Comparison of ENCODE assay signal across 3 fruit fly cellular contexts in the genomic region with DNA sequence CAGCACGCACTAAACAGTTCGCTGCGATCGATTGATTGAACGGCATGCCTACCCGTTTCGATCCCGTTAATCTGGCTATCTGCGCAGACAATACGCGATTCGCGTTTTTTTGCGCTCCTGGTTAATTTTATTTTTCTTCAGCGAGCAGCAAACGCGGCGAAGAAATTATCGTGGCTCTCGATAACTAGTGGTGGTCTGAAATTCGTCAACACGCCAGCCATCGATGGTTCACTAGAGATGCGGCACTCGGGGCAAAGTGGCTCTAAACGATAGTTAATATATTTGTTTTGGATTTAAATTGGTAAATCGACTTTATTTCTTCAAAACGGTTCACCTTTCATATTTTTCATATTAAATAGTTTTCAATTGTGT.
A peak's percentile ranks its signal among the peaks of the same experiment; 100 is the strongest.
TF ChIP-seq lines count a peak whose summit lies in the region.

A gene (minus strand): TSS at position 191 of the 372 bp plus-strand sequence.

TF ChIP-seq in whole organism, adult, 20 proteins besides CTCF, POLR2A, EP300 and RAD21 (continued from another document):
- TF ChIP-seq tj (GFP tag; optimal IDR thresholded peaks at IDR 0.05; lab: Kevin White, UChicago) (no peak), pad (GFP tag; optimal IDR thresholded peaks at IDR 0.05; lab: Kevin White, UChicago) (no peak)

TF ChIP-seq in whole organism, embryonic, 481 proteins besides CTCF, POLR2A, EP300 and RAD21 (continued from another document and continues in another):
- TF ChIP-seq fru (optimal IDR thresholded peaks at IDR 0.05; lab: Kevin White, UChicago) (no peak), Aef1 (GFP tag; IDR thresholded peaks at IDR 0.05; lab: Robert Waterston, UW) (peak; percentile 69), CG34422 (GFP tag; IDR thresholded peaks at IDR 0.05; lab: Robert Waterston, UW) (peak; percentile 77), tup (GFP tag; optimal IDR thresholded peaks at IDR 0.05; lab: Kevin White, UChicago) (no peak), row (GFP tag; IDR thresholded peaks at IDR 0.05; lab: Robert Waterston, UW) (peak; percentile 88), CG4404 (GFP tag; IDR thresholded peaks at IDR 0.05; lab: Robert Waterston, UW) (peak; percentile 59), br (optimal IDR thresholded peaks at IDR 0.05; lab: Kevin White, UChicago) (no peak), Neu2 (GFP tag; optimal IDR thresholded peaks at IDR 0.05; lab: Kevin White, UChicago; ENCODE audit: borderline replicate concordance) (no peak), zfh2 (GFP tag; optimal IDR thresholded peaks at IDR 0.05; lab: Kevin White, UChicago) (peak; percentile 58), unpg (GFP tag; optimal IDR thresholded peaks at IDR 0.05; lab: Kevin White, UChicago) (no peak), CG8359 (GFP tag; optimal IDR thresholded peaks at IDR 0.05; lab: Kevin White, UChicago; ENCODE audit: borderline replicate concordance) (no peak), CG16815 (GFP tag; optimal IDR thresholded peaks at IDR 0.05; lab: Kevin White, UChicago) (peak; percentile 43), CG7963 (GFP tag; IDR thresholded peaks at IDR 0.05; lab: Robert Waterston, UW; ENCODE audit: partially characterized antibody) (peak; percentile 82), CG12744 (GFP tag; optimal IDR thresholded peaks at IDR 0.05; lab: Kevin White, UChicago) (no peak), CG13287 (GFP tag; IDR thresholded peaks at IDR 0.05; lab: Robert Waterston, UW; ENCODE audit: partially characterized antibody) (peak; percentile 73), CG18011 (GFP tag; optimal IDR thresholded peaks at IDR 0.05; lab: Kevin White, UChicago) (no peak), CG2116 (GFP tag; optimal IDR thresholded peaks at IDR 0.05; lab: Kevin White, UChicago) (no peak), CG17612 (GFP tag; IDR thresholded peaks at IDR 0.05; lab: Robert Waterston, UW) (no peak), Eip74EF (GFP tag; optimal IDR thresholded peaks at IDR 0.05; lab: Kevin White, UChicago) (no peak), vvl (GFP tag; IDR thresholded peaks at IDR 0.05; lab: Robert Waterston, UW) (peak; percentile 82), Sry-δ (GFP tag; optimal IDR thresholded peaks at IDR 0.05; lab: Kevin White, UChicago) (peak; percentile 84), pum (GFP tag; optimal IDR thresholded peaks at IDR 0.05; lab: Kevin White, UChicago) (peak; percentile 4), her (GFP tag; optimal IDR thresholded peaks at IDR 0.05; lab: Kevin White, UChicago) (no peak), caup (GFP tag; optimal IDR thresholded peaks at IDR 0.05; lab: Kevin White, UChicago; ENCODE audit: severe bottlenecking) (no peak), danr (GFP tag; IDR thresholded peaks at IDR 0.05; lab: Robert Waterston, UW) (no peak), CkIIα-i1 (GFP tag; IDR thresholded peaks at IDR 0.05; lab: Robert Waterston, UW) (no peak), Dp (GFP tag; optimal IDR thresholded peaks at IDR 0.05; lab: Kevin White, UChicago) (no peak), Med (GFP tag; lab: Kevin White, UChicago) (peak; percentile 87), stwl (tag; optimal IDR thresholded peaks at IDR 0.05; lab: Kevin White, UChicago) (no peak), Dll (GFP tag; IDR thresholded peaks at IDR 0.05; lab: Robert Waterston, UW; ENCODE audit: partially characterized antibody) (peak; percentile 74), ewg (GFP tag; optimal IDR thresholded peaks at IDR 0.05; lab: Kevin White, UChicago) (no peak), CG14965 (GFP tag; optimal IDR thresholded peaks at IDR 0.05; lab: Kevin White, UChicago; ENCODE audit: borderline replicate concordance) (no peak), tio (GFP tag; optimal IDR thresholded peaks at IDR 0.05; lab: Kevin White, UChicago) (no peak), CG17385 (GFP tag; optimal IDR thresholded peaks at IDR 0.05; lab: Kevin White, UChicago) (no peak), tgo (GFP tag; IDR thresholded peaks at IDR 0.05; lab: Robert Waterston, UW) (peak; percentile 56), CG6689 (GFP tag; IDR thresholded peaks at IDR 0.05; lab: Robert Waterston, UW) (no peak; the same call in 1 of the 2 replicates), Rfx (GFP tag; IDR thresholded peaks at IDR 0.05; lab: Robert Waterston, UW) (peak; percentile 88), CG5180 (GFP tag; optimal IDR thresholded peaks at IDR 0.05; lab: Kevin White, UChicago) (no peak), so (GFP tag; IDR thresholded peaks at IDR 0.05; lab: Robert Waterston, UW) (no peak), CG13624 (GFP tag; optimal IDR thresholded peaks at IDR 0.05; lab: Kevin White, UChicago) (peak; percentile 41), CG1529 (GFP tag; optimal IDR thresholded peaks at IDR 0.05; lab: Kevin White, UChicago) (no peak), Sox102F (GFP tag; optimal IDR thresholded peaks at IDR 0.05; lab: Kevin White, UChicago) (no peak), CG10274 (GFP tag; optimal IDR thresholded peaks at IDR 0.05; lab: Kevin White, UChicago) (no peak), CG32532 (GFP tag; IDR thresholded peaks at IDR 0.05; lab: Robert Waterston, UW) (peak; percentile 73), HLH54F (GFP tag; optimal IDR thresholded peaks at IDR 0.05; lab: Kevin White, UChicago) (peak; percentile 37), CG11398 (GFP tag; optimal IDR thresholded peaks at IDR 0.05; lab: Kevin White, UChicago) (no peak), Hr78 (GFP tag; optimal IDR thresholded peaks at IDR 0.05; lab: Kevin White, UChicago) (no peak), bsh (GFP tag; optimal IDR thresholded peaks at IDR 0.05; lab: Kevin White, UChicago) (peak in 1 of 2 experiments; percentile 7), sima (GFP tag; optimal IDR thresholded peaks at IDR 0.05; lab: Kevin White, UChicago) (no peak), Fer2 (tag; optimal IDR thresholded peaks at IDR 0.05; lab: Kevin White, UChicago) (peak; percentile 38), Gsc (GFP tag; IDR thresholded peaks at IDR 0.05; lab: Robert Waterston, UW) (no peak), gt (GFP tag; IDR thresholded peaks at IDR 0.05; lab: Robert Waterston, UW) (no peak), CG2202 (tag; optimal IDR thresholded peaks at IDR 0.05; lab: Kevin White, UChicago) (no peak), Oaz (GFP tag; IDR thresholded peaks at IDR 0.05; lab: Robert Waterston, UW) (0 out of 2 replicates have a peak, but pooled peaks have one; percentile 8), MBD-R2 (GFP tag; IDR thresholded peaks at IDR 0.05; lab: Robert Waterston, UW) (peak; percentile 34; the same call in 1 of the 2 replicates), ase (GFP tag; IDR thresholded peaks at IDR 0.05; lab: Robert Waterston, UW) (peak; percentile 43; the same call in 1 of the 3 replicates), CG3838 (GFP tag; optimal IDR thresholded peaks at IDR 0.05; lab: Kevin White, UChicago) (no peak), tx (GFP tag; optimal IDR thresholded peaks at IDR 0.05; lab: Kevin White, UChicago) (no peak), jigr1 (GFP tag; IDR thresholded peaks at IDR 0.05; lab: Robert Waterston, UW) (0 out of 3 replicates have a peak, but pooled peaks have one; percentile 40), CG3995 (GFP tag; optimal IDR thresholded peaks at IDR 0.05; lab: Kevin White, UChicago) (no peak), emc (GFP tag; optimal IDR thresholded peaks at IDR 0.05; lab: Kevin White, UChicago) (no peak), Bdp1 (GFP tag; optimal IDR thresholded peaks at IDR 0.05; lab: Kevin White, UChicago) (no peak), Rx (GFP tag; IDR thresholded peaks at IDR 0.05; lab: Robert Waterston, UW) (peak; percentile 54)

TF ChIP-seq in whole organism, prepupa, 60 proteins besides CTCF, POLR2A, EP300 and RAD21 (continued from another document):
- TF ChIP-seq Sox15 (GFP tag; optimal IDR thresholded peaks at IDR 0.05; lab: Kevin White, UChicago) (no peak), salr (GFP tag; optimal IDR thresholded peaks at IDR 0.05; lab: Kevin White, UChicago) (no peak), Eip78C (GFP tag; lab: Kevin White, UChicago) (no peak), Eip93F (GFP tag; optimal IDR thresholded peaks at IDR 0.05; lab: Kevin White, UChicago) (no peak), CG6163 (GFP tag; IDR thresholded peaks at IDR 0.05; lab: Robert Waterston, UW) (no peak), topi (GFP tag; optimal IDR thresholded peaks at IDR 0.05; lab: Kevin White, UChicago) (peak; percentile 20), CG10669 (GFP tag; optimal IDR thresholded peaks at IDR 0.05; lab: Kevin White, UChicago) (no peak), CG6808 (GFP tag; optimal IDR thresholded peaks at IDR 0.05; lab: Kevin White, UChicago) (no peak), CG4318 (GFP tag; optimal IDR thresholded peaks at IDR 0.05; lab: Kevin White, UChicago) (no peak), CG15336 (GFP tag; IDR thresholded peaks at IDR 0.05; lab: Robert Waterston, UW) (peak; percentile 23; the same call in 1 of the 2 replicates), CG8632 (GFP tag; optimal IDR thresholded peaks at IDR 0.05; lab: Kevin White, UChicago) (no peak), fd85E (GFP tag; optimal IDR thresholded peaks at IDR 0.05; lab: Kevin White, UChicago) (no peak), lz (GFP tag; optimal IDR thresholded peaks at IDR 0.05; lab: Kevin White, UChicago) (peak; percentile 48), fd59A (GFP tag; optimal IDR thresholded peaks at IDR 0.05; lab: Kevin White, UChicago) (no peak), dsx (GFP tag; optimal IDR thresholded peaks at IDR 0.05; lab: Kevin White, UChicago; ENCODE audit: poor library complexity, severe bottlenecking) (peak; percentile 9), dac (GFP tag; optimal IDR thresholded peaks at IDR 0.05; lab: Kevin White, UChicago) (no peak), Ets21C (GFP tag; optimal IDR thresholded peaks at IDR 0.05; lab: Kevin White, UChicago) (no peak), CG6854 (GFP tag; optimal IDR thresholded peaks at IDR 0.05; lab: Kevin White, UChicago) (peak; percentile 32), Sox14 (GFP tag; optimal IDR thresholded peaks at IDR 0.05; lab: Kevin White, UChicago) (no peak), CG8319 (GFP tag; optimal IDR thresholded peaks at IDR 0.05; lab: Kevin White, UChicago) (no peak), Hr39 (GFP tag; optimal IDR thresholded peaks at IDR 0.05; lab: Kevin White, UChicago) (no peak), CG1621 (tag; optimal IDR thresholded peaks at IDR 0.05; lab: Kevin White, UChicago) (no peak), Hr38 (GFP tag; optimal IDR thresholded peaks at IDR 0.05; lab: Kevin White, UChicago) (no peak), CG11902 (GFP tag; optimal IDR thresholded peaks at IDR 0.05; lab: Kevin White, UChicago) (no peak), Blimp-1 (GFP tag; optimal IDR thresholded peaks at IDR 0.05; lab: Kevin White, UChicago) (no peak), vri (GFP tag; optimal IDR thresholded peaks at IDR 0.05; lab: Kevin White, UChicago) (no peak), CG8119 (GFP tag; IDR thresholded peaks at IDR 0.05; lab: Robert Waterston, UW) (no peak), eg (GFP tag; IDR thresholded peaks at IDR 0.05; lab: Robert Waterston, UW) (no peak; the same call in 2 of the 3 replicates), CG31627 (GFP tag; optimal IDR thresholded peaks at IDR 0.05; lab: Kevin White, UChicago) (peak; percentile 38), ss (GFP tag; optimal IDR thresholded peaks at IDR 0.05; lab: Kevin White, UChicago) (peak in 1 of 2 experiments; percentile 3), acj6 (GFP tag; optimal IDR thresholded peaks at IDR 0.05; lab: Kevin White, UChicago) (peak; percentile 7), Met (GFP tag; optimal IDR thresholded peaks at IDR 0.05; lab: Kevin White, UChicago) (peak; percentile 18), Gug (GFP tag; IDR thresholded peaks at IDR 0.05; lab: Robert Waterston, UW) (no peak), Ets96B (tag; optimal IDR thresholded peaks at IDR 0.05; lab: Kevin White, UChicago) (no peak), CG34406 (GFP tag; optimal IDR thresholded peaks at IDR 0.05; lab: Kevin White, UChicago) (no peak), CG16779 (tag; optimal IDR thresholded peaks at IDR 0.05; lab: Kevin White, UChicago) (no peak), Sox102F (GFP tag; optimal IDR thresholded peaks at IDR 0.05; lab: Kevin White, UChicago) (no peak), Lpt (GFP tag; optimal IDR thresholded peaks at IDR 0.05; lab: Kevin White, UChicago) (no peak), CG7368 (GFP tag; optimal IDR thresholded peaks at IDR 0.05; lab: Kevin White, UChicago) (no peak), CG9139 (GFP tag; optimal IDR thresholded peaks at IDR 0.05; lab: Kevin White, UChicago) (no peak), CG3032 (tag; optimal IDR thresholded peaks at IDR 0.05; lab: Kevin White, UChicago) (peak; percentile 40)
